Fruit fly (Drosophila melanogaster) whole organism, embryonic: ENCODE data around the gene CG14367.

ENCODE experiments used
- CG10267 ChIP-seq: fragments of 200-800 bp; sonication (Bioruptor generic); optimal IDR thresholded peaks from 2 replicates; lab custom pipeline; 2018; ENCODE audit warnings: missing biosample characterization, mild to moderate bottlenecking, missing genetic modification characterization, moderate library complexity
- CG10431 ChIP-seq: fragments of 200-800 bp; sonication (Bioruptor generic); optimal IDR thresholded peaks from 3 replicates; lab custom pipeline; 2018; ENCODE audit warnings: missing biosample characterization, mild to moderate bottlenecking, missing genetic modification characterization
- CG10654 ChIP-seq: fragments of 200-800 bp; sonication (Bioruptor generic); optimal IDR thresholded peaks from 2 replicates; lab custom pipeline; 2016; ENCODE audit warnings: missing biosample characterization, missing genetic modification characterization
- CG1233 ChIP-seq: fragments of 200-800 bp; sonication (Bioruptor generic); optimal IDR thresholded peaks from 4 replicates; lab custom pipeline; 2018; ENCODE audit warnings: missing biosample characterization, mild to moderate bottlenecking, missing genetic modification characterization
- CG14050 ChIP-seq: fragments of 200-800 bp; sonication (Bioruptor generic); IDR thresholded peaks from 3 replicates; pipeline ENCODE4 v1.3.6; 2022; ENCODE audit warnings: missing biosample characterization, missing genetic modification characterization
- CG15601 ChIP-seq: fragments of 200-800 bp; sonication (Bioruptor generic); optimal IDR thresholded peaks from 3 replicates; lab custom pipeline; 2019; ENCODE audit warnings: missing biosample characterization, mild to moderate bottlenecking, missing genetic modification characterization, moderate library complexity
- CG17361 ChIP-seq: fragments of 200-800 bp; sonication (Bioruptor generic); IDR thresholded peaks from 3 replicates; pipeline ENCODE4 v1.3.6; 2022; ENCODE audit warnings: missing biosample characterization, missing genetic modification characterization
- CG17612 ChIP-seq: fragments of 200-800 bp; sonication (Bioruptor generic); IDR thresholded peaks from 2 replicates; pipeline ENCODE4 v1.3.6; 2022; ENCODE audit warnings: missing biosample characterization, missing genetic modification characterization
- CG18011 ChIP-seq: fragments of 200-800 bp; sonication (Bioruptor generic); optimal IDR thresholded peaks from 2 replicates; lab custom pipeline; 2017; ENCODE audit warnings: missing biosample characterization, missing genetic modification characterization, mild to moderate bottlenecking, moderate library complexity, missing genotype
- CG2712 ChIP-seq: fragments of 200-800 bp; optimal IDR thresholded peaks from 3 replicates; lab custom pipeline; 2019; ENCODE audit warnings: missing biosample characterization, mild to moderate bottlenecking, missing genetic modification characterization, moderate library complexity
- CG3065 ChIP-seq: fragments of 200-800 bp; sonication (Bioruptor generic); optimal IDR thresholded peaks from 2 replicates; lab custom pipeline; 2016; ENCODE audit warnings: missing biosample characterization, missing genetic modification characterization
- CG33557 ChIP-seq: fragments of 200-800 bp; sonication (Bioruptor generic); optimal IDR thresholded peaks from 2 replicates; lab custom pipeline; 2019; ENCODE audit warnings: missing biosample characterization, mild to moderate bottlenecking, missing genetic modification characterization, moderate library complexity
- CG34224 ChIP-seq: fragments of 200-800 bp; sonication (Bioruptor generic); IDR thresholded peaks from 3 replicates; pipeline ENCODE4 v1.3.6; 2022; ENCODE audit warnings: missing biosample characterization, missing genetic modification characterization; ENCODE audit not compliant: partially characterized antibody
- CG34422 ChIP-seq: fragments of 200-800 bp; sonication (Bioruptor generic); IDR thresholded peaks from 3 replicates; pipeline ENCODE4 v1.3.6; 2022; ENCODE audit warnings: missing biosample characterization, missing genetic modification characterization
- CG9437 ChIP-seq: fragments of 200-800 bp; sonication (Bioruptor generic); optimal IDR thresholded peaks from 2 replicates; lab custom pipeline; 2018; ENCODE audit warnings: missing biosample characterization, mild to moderate bottlenecking, missing genetic modification characterization
- CG9817 ChIP-seq: fragments of 200-800 bp; sonication (Bioruptor generic); optimal IDR thresholded peaks from 2 replicates; lab custom pipeline; 2018; ENCODE audit warnings: missing biosample characterization, mild to moderate bottlenecking, missing genetic modification characterization, moderate library complexity
- D19B ChIP-seq: fragments of 200-800 bp; sonication (Bioruptor generic); optimal IDR thresholded peaks from 2 replicates; lab custom pipeline; 2017; ENCODE audit warnings: missing biosample characterization, mild to moderate bottlenecking, missing genetic modification characterization
- Dek ChIP-seq: fragments of 200-800 bp; sonication (Bioruptor generic); optimal IDR thresholded peaks from 3 replicates; lab custom pipeline; 2019; ENCODE audit warnings: missing biosample characterization, mild to moderate bottlenecking, missing genetic modification characterization, moderate library complexity
- Dfd ChIP-seq, 2 experiments: fragments of >200 bp; optimal IDR thresholded peaks; 2 replicates each; lab custom pipeline; 2017; ENCODE audit warnings: missing biosample characterization in 2 of 2, missing genetic modification characterization in 2 of 2
- Hr51 ChIP-seq, 2 experiments: fragments of 200-800 bp; sonication (Bioruptor generic); optimal IDR thresholded peaks; 2 replicates in 1 of 2; 3 replicates in 1 of 2; lab custom pipeline; 2016 to 2018; ENCODE audit warnings: missing biosample characterization in 2 of 2, missing genetic modification characterization in 2 of 2, mild to moderate bottlenecking in 1 of 2, moderate library complexity in 1 of 2
- Kr ChIP-seq: fragments of 200-800 bp; sonication (Bioruptor generic); optimal IDR thresholded peaks from 2 replicates; lab custom pipeline; 2017; ENCODE audit warnings: missing biosample characterization, mild to moderate bottlenecking, missing genetic modification characterization
- NC2β ChIP-seq: fragments of 200-800 bp; sonication (Bioruptor generic); optimal IDR thresholded peaks from 2 replicates; lab custom pipeline; 2016; ENCODE audit warnings: missing biosample characterization, missing genetic modification characterization
- Neu2 ChIP-seq: fragments of 200-800 bp; sonication (Bioruptor generic); optimal IDR thresholded peaks from 3 replicates; lab custom pipeline; 2016; ENCODE audit warnings: missing biosample characterization, missing genetic modification characterization, borderline replicate concordance
- Oli ChIP-seq: fragments of 200-800 bp; sonication (Bioruptor generic); optimal IDR thresholded peaks from 2 replicates; lab custom pipeline; 2018; ENCODE audit warnings: missing biosample characterization, mild to moderate bottlenecking, missing genetic modification characterization, moderate library complexity
- Xbp1 ChIP-seq: fragments of 200-800 bp; sonication (Bioruptor generic); optimal IDR thresholded peaks from 3 replicates; lab custom pipeline; 2016; ENCODE audit warnings: missing biosample characterization, mild to moderate bottlenecking, missing genetic modification characterization
- ase ChIP-seq: fragments of 200-800 bp; sonication (Bioruptor generic); IDR thresholded peaks from 3 replicates; pipeline ENCODE4 v1.3.6; 2022; ENCODE audit warnings: missing biosample characterization, missing genetic modification characterization
- ato ChIP-seq: fragments of 200-800 bp; sonication (Bioruptor generic); IDR thresholded peaks from 2 replicates; pipeline ENCODE4 v1.3.6; 2022; ENCODE audit warnings: missing biosample characterization, missing genetic modification characterization; ENCODE audit not compliant: partially characterized antibody
- bab2 ChIP-seq: fragments of 200-800 bp; sonication (Bioruptor generic); optimal IDR thresholded peaks from 2 replicates; lab custom pipeline; 2016; ENCODE audit warnings: missing biosample characterization, missing genetic modification characterization
- chm ChIP-seq: fragments of 200-800 bp; sonication (Bioruptor generic); IDR thresholded peaks from 2 replicates; pipeline ENCODE4 v1.3.6; 2022; ENCODE audit warnings: missing biosample characterization, missing genetic modification characterization
- crp ChIP-seq, 2 experiments: fragments of 200-800 bp; sonication (Bioruptor generic); optimal IDR thresholded peaks; 2 replicates in 1 of 2; 3 replicates in 1 of 2; lab custom pipeline; 2017; ENCODE audit warnings: missing biosample characterization in 2 of 2, missing genetic modification characterization in 2 of 2, mild to moderate bottlenecking in 1 of 2, moderate library complexity in 1 of 2
- fd102C ChIP-seq: fragments of 200-800 bp; sonication (Bioruptor generic); optimal IDR thresholded peaks from 2 replicates; lab custom pipeline; 2018; ENCODE audit warnings: missing biosample characterization, mild to moderate bottlenecking, missing genetic modification characterization, moderate library complexity
- grau ChIP-seq: fragments of 200-800 bp; optimal IDR thresholded peaks from 3 replicates; lab custom pipeline; 2019; ENCODE audit warnings: missing biosample characterization, mild to moderate bottlenecking, missing genetic modification characterization, moderate library complexity
- grn ChIP-seq: fragments of 200-800 bp; sonication (Bioruptor generic); optimal IDR thresholded peaks from 3 replicates; lab custom pipeline; 2017; ENCODE audit warnings: missing biosample characterization, missing genetic modification characterization
- h ChIP-seq: fragments of >200 bp; optimal IDR thresholded peaks from 2 replicates; lab custom pipeline; 2017
- hth ChIP-seq: fragments of >200 bp; optimal IDR thresholded peaks from 2 replicates; lab custom pipeline; 2017; ENCODE audit warnings: inconsistent platforms
- insv ChIP-seq, 2 experiments: fragments of 200-800 bp; sonication (Bioruptor generic); optimal IDR thresholded peaks; 3 replicates each; lab custom pipeline; 2016 to 2018; ENCODE audit warnings: missing biosample characterization in 2 of 2, missing genetic modification characterization in 2 of 2
- mam ChIP-seq: fragments of 200-800 bp; sonication (Bioruptor generic); optimal IDR thresholded peaks from 3 replicates; lab custom pipeline; 2016; ENCODE audit warnings: missing biosample characterization, missing genetic modification characterization
- mld ChIP-seq: fragments of 200-800 bp; sonication (Bioruptor generic); IDR thresholded peaks from 3 replicates; pipeline ENCODE4 v1.3.6; 2022; ENCODE audit warnings: missing biosample characterization, missing genetic modification characterization; ENCODE audit not compliant: partially characterized antibody
- nmo ChIP-seq: fragments of 200-800 bp; sonication (Bioruptor generic); optimal IDR thresholded peaks from 2 replicates; lab custom pipeline; 2018; ENCODE audit warnings: missing biosample characterization, mild to moderate bottlenecking, missing genetic modification characterization, moderate library complexity
- oc ChIP-seq: fragments of 200-800 bp; sonication (Bioruptor generic); optimal IDR thresholded peaks from 2 replicates; lab custom pipeline; 2018; ENCODE audit warnings: missing biosample characterization, mild to moderate bottlenecking, missing genetic modification characterization, moderate library complexity
- org-1 ChIP-seq: fragments of 200-800 bp; sonication (Bioruptor generic); optimal IDR thresholded peaks from 2 replicates; lab custom pipeline; 2017; ENCODE audit warnings: missing biosample characterization, missing genetic modification characterization
- pan ChIP-seq, 4 experiments: fragments of >200 bp in 3 of 4; fragments of 200-800 bp in 1 of 4; sonication (Bioruptor generic) in 1 of 4; optimal IDR thresholded peaks in 3 of 4; IDR thresholded peaks in 1 of 4; 2 replicates each; pipeline versions ENCODE4 v1.3.6 to Lab custom; 2017 to 2022; ENCODE audit warnings: missing biosample characterization in 2 of 4, missing genetic modification characterization in 2 of 4, mixed read lengths in 1 of 4
- pnt ChIP-seq: fragments of 200-800 bp; sonication (Bioruptor generic); optimal IDR thresholded peaks from 3 replicates; lab custom pipeline; 2016; ENCODE audit warnings: missing biosample characterization, missing genetic modification characterization
- stwl ChIP-seq: fragments of 200-800 bp; sonication (Bioruptor generic); optimal IDR thresholded peaks from 3 replicates; lab custom pipeline; 2018; ENCODE audit warnings: missing biosample characterization, mild to moderate bottlenecking, missing genetic modification characterization, moderate library complexity
- tap ChIP-seq: fragments of 200-800 bp; optimal IDR thresholded peaks from 3 replicates; lab custom pipeline; 2019; ENCODE audit warnings: missing biosample characterization, mild to moderate bottlenecking, missing genetic modification characterization, moderate library complexity
- tio ChIP-seq: fragments of 200-800 bp; sonication (Bioruptor generic); optimal IDR thresholded peaks from 2 replicates; lab custom pipeline; 2017; ENCODE audit warnings: missing biosample characterization, missing genetic modification characterization, inconsistent platforms
- tup ChIP-seq: fragments of 200-800 bp; sonication (Bioruptor generic); optimal IDR thresholded peaks from 2 replicates; lab custom pipeline; 2016; ENCODE audit warnings: missing biosample characterization, mild to moderate bottlenecking, missing genetic modification characterization, moderate library complexity
- wdn ChIP-seq: fragments of 200-800 bp; sonication (Bioruptor generic); IDR thresholded peaks from 2 replicates; pipeline ENCODE4 v1.3.6; 2022; ENCODE audit warnings: missing biosample characterization, missing genetic modification characterization
- zfh1 ChIP-seq: fragments of 200-800 bp; sonication (Bioruptor generic); IDR thresholded peaks from 3 replicates; pipeline ENCODE4 v1.3.6; 2022; ENCODE audit warnings: missing biosample characterization, missing genetic modification characterization
- zfh2 ChIP-seq: fragments of 200-800 bp; sonication (Bioruptor generic); optimal IDR thresholded peaks from 2 replicates; lab custom pipeline; 2016; ENCODE audit warnings: missing biosample characterization, missing genetic modification characterization

The CG14367 gene

dm6 chr3R:13645874-13646370 lies 47.9 kb upstream of the CG14367 start, which contains the start of gene sqd (continued):
- no peak for TF ChIP-seq tup (GFP tag; lab: Kevin White, UChicago)
- TF ChIP-seq Dek (tag; lab: Kevin White, UChicago), result no peak
- TF ChIP-seq CG3065 (GFP tag; lab: Kevin White, UChicago), result no peak
- no peak for TF ChIP-seq ase (GFP tag; lab: Robert Waterston, UW)
- TF ChIP-seq zfh2 (GFP tag; lab: Kevin White, UChicago), result peak; percentile 20
- no peak for TF ChIP-seq tio (GFP tag; lab: Kevin White, UChicago)
- TF ChIP-seq nmo (GFP tag; lab: Kevin White, UChicago), result peak; percentile 52
- no peak for TF ChIP-seq Kr (GFP tag; lab: Kevin White, UChicago)
- peak; percentile 35 for TF ChIP-seq Oli (tag; lab: Kevin White, UChicago)
- TF ChIP-seq oc (tag; lab: Kevin White, UChicago), result no peak
- TF ChIP-seq CG34422 (GFP tag; lab: Robert Waterston, UW), result peak; percentile 62; the same call in 2 of the 3 replicates
- TF ChIP-seq crp (GFP tag; optimal IDR thresholded peaks at IDR 0.05; lab: Kevin White, UChicago), result no peak
- TF ChIP-seq Hr51 (GFP tag; optimal IDR thresholded peaks at IDR 0.05; lab: Kevin White, UChicago), result peak in 1 of 2 experiments; percentile 27
- TF ChIP-seq CG9437, result no peak
- no peak for TF ChIP-seq CG15601
- TF ChIP-seq NC2β, result peak; percentile 69
- no peak for TF ChIP-seq org-1 (GFP tag; lab: Kevin White, UChicago)
- no peak for TF ChIP-seq Neu2
- TF ChIP-seq tap (tag; lab: Kevin White, UChicago), result no peak
- no peak for TF ChIP-seq mld
- TF ChIP-seq CG33557, result no peak
- TF ChIP-seq chm (GFP tag; lab: Robert Waterston, UW), result no peak
- no peak for TF ChIP-seq pnt (GFP tag; lab: Kevin White, UChicago)
- peak; percentile 70 for TF ChIP-seq stwl (tag; lab: Kevin White, UChicago)
- TF ChIP-seq CG1233 (GFP tag; lab: Kevin White, UChicago), result peak; percentile 48
- no peak for TF ChIP-seq h (lab: Kevin White, UChicago)
- TF ChIP-seq CG17612 (GFP tag; lab: Robert Waterston, UW), result no peak
- TF ChIP-seq grau (tag; lab: Kevin White, UChicago), result peak; percentile 31
- no peak for TF ChIP-seq CG34224 (GFP tag; lab: Robert Waterston, UW)
- TF ChIP-seq hth (lab: Kevin White, UChicago), result no peak
- TF ChIP-seq insv (GFP tag; optimal IDR thresholded peaks at IDR 0.05; lab: Kevin White, UChicago), result peak in 1 of 2 experiments; percentile 39
- peak; percentile 10 for TF ChIP-seq CG2712 (tag; lab: Kevin White, UChicago)
- TF ChIP-seq fd102C (GFP tag; lab: Kevin White, UChicago), result no peak
- TF ChIP-seq CG10431, result no peak
- TF ChIP-seq D19B (GFP tag; lab: Kevin White, UChicago), result peak; percentile 13
- TF ChIP-seq grn, result no peak
- peak; percentile 36; the same call in 1 of the 3 replicates for TF ChIP-seq zfh1 (GFP tag; lab: Robert Waterston, UW)
- no peak for TF ChIP-seq CG17361
- TF ChIP-seq mam (GFP tag; lab: Kevin White, UChicago), result peak; percentile 45
- TF ChIP-seq ato (GFP tag; lab: Robert Waterston, UW), result no peak
- no peak for TF ChIP-seq Dfd (GFP tag; optimal IDR thresholded peaks at IDR 0.05; lab: Kevin White, UChicago)
- TF ChIP-seq CG10654 (GFP tag; lab: Kevin White, UChicago), result peak; percentile 47
- TF ChIP-seq bab2 (GFP tag; lab: Kevin White, UChicago), result peak; percentile 3
- no peak for TF ChIP-seq pan (optimal IDR thresholded peaks at IDR 0.05; lab: Kevin White, UChicago)
- peak in 1 of 2 experiments; percentile 14 for TF ChIP-seq pan (GFP tag; optimal IDR thresholded peaks at IDR 0.05 in 1 of 2, IDR thresholded peaks at IDR 0.05 in 1 of 2)
- TF ChIP-seq CG18011, result peak; percentile 58
- TF ChIP-seq wdn, result no peak
- no peak; the same call in 2 of the 3 replicates for TF ChIP-seq CG14050
- peak; percentile 39 for TF ChIP-seq CG9817 (tag; lab: Kevin White, UChicago)
- TF ChIP-seq CG10267 (tag; lab: Kevin White, UChicago), result peak; percentile 29
- TF ChIP-seq Xbp1 (GFP tag; lab: Kevin White, UChicago), result peak; percentile 49
